Fruit fly (Drosophila melanogaster): Measurements from ENCODE around the gene Lasp.
A peak's percentile ranks its signal among the peaks of the same experiment; 100 is the strongest.

Lasp gene

dm6 chr3L:16667663-16668465 lies 43.6 kb downstream of the Lasp start, which contains the start of gene Galphaf:
Gene Galphaf, minus strand, starts transcription at chr3L:16667934.
- no peak for TF ChIP-seq CG17801 (GFP tag; optimal IDR thresholded peaks at IDR 0.05; ENCODE audit: partially characterized antibody)

DNA sequence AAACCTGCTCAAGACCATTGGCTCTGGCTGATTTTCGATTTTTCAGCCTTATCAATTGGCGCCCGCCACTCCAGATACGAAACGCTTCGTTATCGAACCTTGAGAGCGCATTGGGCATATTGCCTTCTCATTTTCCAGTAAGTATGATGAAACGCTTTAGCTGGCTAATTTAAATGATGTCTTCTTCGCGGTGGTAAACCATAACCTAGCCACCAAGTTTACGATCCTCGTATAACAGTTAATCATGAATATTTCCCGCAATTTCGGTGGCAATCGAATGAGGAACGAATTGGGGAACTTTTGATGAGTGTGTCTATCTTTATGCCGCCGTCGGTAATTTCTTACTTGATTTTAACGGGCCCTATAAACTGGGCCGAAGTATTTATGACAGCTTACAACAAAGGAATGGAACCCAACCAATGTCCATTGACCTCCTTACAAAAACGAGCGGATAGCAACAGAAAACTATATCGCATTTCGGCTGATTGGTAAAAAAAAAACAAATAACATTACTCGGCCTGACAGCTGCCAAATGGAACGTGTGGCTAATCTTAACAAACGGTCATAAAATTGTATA lies 45.0 kb downstream of the Lasp start:
- TF ChIP-seq CG17801 (GFP tag; optimal IDR thresholded peaks at IDR 0.05; ENCODE audit: partially characterized antibody): no peak

- no peak for TF ChIP-seq CG17801 (GFP tag; optimal IDR thresholded peaks at IDR 0.05; ENCODE audit: partially characterized antibody)
These were observed 47.2 kb downstream of the Lasp start for dm6 chr3L:16664146-16664722.

DNA sequence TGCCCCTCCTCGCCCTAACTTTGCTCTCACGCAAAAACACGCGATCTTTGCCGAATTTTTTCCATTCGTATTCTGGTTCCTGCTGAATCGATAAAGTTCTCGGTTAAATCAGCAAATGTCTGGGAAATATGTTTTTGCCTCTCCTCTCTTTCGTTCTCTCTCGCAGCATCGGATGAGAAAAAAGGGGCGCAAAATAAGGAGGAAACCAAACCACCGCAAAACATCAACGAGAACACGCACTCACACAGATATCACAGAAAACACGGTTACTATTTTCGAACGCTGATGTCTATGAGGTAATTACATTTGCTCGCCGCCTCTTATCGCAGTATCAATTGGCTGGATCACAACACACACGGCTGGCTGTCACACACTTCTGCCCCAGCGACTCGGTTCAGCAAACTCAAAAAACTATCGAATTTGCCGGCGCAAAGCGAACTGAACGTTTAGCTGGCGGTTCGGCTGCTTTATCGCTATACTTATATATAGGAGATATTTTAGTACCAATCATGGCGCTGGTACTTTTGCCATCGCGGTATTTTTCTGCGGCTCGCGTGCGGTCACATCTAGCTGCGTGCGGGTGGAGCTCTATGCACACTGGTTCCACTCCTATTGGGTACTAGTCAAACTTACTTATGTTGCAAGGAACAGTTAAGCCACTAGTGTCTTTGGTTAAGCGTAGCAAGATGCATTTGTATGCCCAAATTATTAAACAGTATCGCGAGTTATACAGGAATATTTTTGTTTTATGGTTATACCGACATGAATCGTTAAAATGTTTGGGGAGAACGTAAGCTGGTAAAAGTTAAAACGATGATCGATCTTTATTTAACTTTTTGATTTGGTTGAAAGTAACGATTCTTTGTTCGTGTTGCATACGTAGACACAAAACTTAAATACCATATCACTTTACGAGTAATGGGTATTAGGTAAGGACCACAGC lies 50.0 kb downstream of the Lasp start, which contains the start of gene Baldspot:
Gene Baldspot (minus strand): TSS at position 449 of the 943 bp plus-strand sequence.
- TF ChIP-seq CG17801 (GFP tag; optimal IDR thresholded peaks at IDR 0.05; ENCODE audit: partially characterized antibody): peak; percentile 60

- TF ChIP-seq CG17801 (GFP tag; optimal IDR thresholded peaks at IDR 0.05; ENCODE audit: partially characterized antibody): peak; percentile 82
These were observed 51.3 kb downstream of the Lasp start for dm6 chr3L:16659959-16660870.

- TF ChIP-seq CG17801 (GFP tag; optimal IDR thresholded peaks at IDR 0.05; ENCODE audit: partially characterized antibody): no peak
These were observed 52.4 kb downstream of the Lasp start for dm6 chr3L:16659099-16659498.

- TF ChIP-seq CG17801 (GFP tag; optimal IDR thresholded peaks at IDR 0.05; ENCODE audit: partially characterized antibody): no peak
These were observed 54.5 kb downstream of the Lasp start for dm6 chr3L:16657014-16657413.

- no peak for TF ChIP-seq CG17801 (GFP tag; optimal IDR thresholded peaks at IDR 0.05; ENCODE audit: partially characterized antibody)
These were observed 57.8 kb downstream of the Lasp start for dm6 chr3L:16653679-16654078.

DNA sequence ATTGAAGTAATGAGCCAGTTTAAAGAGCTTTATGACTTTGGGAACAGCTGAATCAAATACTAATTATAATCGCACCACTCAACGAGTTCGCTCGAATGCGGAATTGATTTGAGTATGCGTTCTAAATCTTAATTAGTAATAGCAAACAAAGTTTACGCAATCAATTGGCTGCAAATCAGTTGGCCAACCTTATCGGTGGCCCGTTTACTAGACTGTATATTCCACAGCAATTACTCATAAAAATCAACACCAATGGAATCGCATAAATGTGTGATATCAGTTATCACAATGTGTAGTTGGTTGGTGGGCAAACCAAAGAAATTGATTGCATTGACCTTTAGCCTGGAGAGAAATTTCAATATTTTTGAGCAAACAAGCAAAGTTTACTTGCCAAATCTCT lies 58.9 kb downstream of the Lasp start:
- no peak for TF ChIP-seq CG17801 (GFP tag; optimal IDR thresholded peaks at IDR 0.05; ENCODE audit: partially characterized antibody)

DNA sequence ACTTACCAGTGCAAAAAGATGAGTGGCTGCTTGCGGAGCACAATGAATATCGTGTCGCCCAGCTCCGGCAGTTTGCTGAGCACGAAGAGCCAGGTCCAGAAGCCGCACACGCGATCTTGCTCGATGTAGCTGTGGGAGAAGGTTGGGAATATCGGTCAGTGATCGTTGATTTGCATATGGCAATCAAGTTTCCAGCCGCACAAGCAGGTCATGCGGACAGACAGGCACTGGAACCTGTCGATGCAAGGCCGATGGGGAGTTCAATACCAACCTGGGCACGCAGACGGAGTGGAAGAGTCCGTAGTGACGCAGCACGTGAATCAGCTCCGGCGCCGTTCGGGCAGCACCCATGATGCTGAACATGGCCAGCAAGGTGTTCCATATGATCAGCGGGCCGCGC lies 60.4 kb downstream of the Lasp start:
- no peak for TF ChIP-seq CG17801 (GFP tag; optimal IDR thresholded peaks at IDR 0.05; ENCODE audit: partially characterized antibody)

dm6 chr3L:16650078-16650477 lies 61.4 kb downstream of the Lasp start:
- no peak for TF ChIP-seq CG17801 (GFP tag; optimal IDR thresholded peaks at IDR 0.05; ENCODE audit: partially characterized antibody)

dm6 chr3L:16647578-16648113 lies 63.8 kb downstream of the Lasp start, which contains the start of gene Abl:
Gene Abl, minus strand, starts transcription at chr3L:16647882.
- TF ChIP-seq CG17801 (GFP tag; optimal IDR thresholded peaks at IDR 0.05; ENCODE audit: partially characterized antibody): peak; percentile 75

dm6 chr3L:16646865-16647459 lies 64.5 kb downstream of the Lasp start:
- no peak for TF ChIP-seq CG17801 (GFP tag; optimal IDR thresholded peaks at IDR 0.05; ENCODE audit: partially characterized antibody)
